Worm (Caenorhabditis elegans): Measurements from ENCODE around the gene dnj-5.

The dnj-5 gene

DNA sequence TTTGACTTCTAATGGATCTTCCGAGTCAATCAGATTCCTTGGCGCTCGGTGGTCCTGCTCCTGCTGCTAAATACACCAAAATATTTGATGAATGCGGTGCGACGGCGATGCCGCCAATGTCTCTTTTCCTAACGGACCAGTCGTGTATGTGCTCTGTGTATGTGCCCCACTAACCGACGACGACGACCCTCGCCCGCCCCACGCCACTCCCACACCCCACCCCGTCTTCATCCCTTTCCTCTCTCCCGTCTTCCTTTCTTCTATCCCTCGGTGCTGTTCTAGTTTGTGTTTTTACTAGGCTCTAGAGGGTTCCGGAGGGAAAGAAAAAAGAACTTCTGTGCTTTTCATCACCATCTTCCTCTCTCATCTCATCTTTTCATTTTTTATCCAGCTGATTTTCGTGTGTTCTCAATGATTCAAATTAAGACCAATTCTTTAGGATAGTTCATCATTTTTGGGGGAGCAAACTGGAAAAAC is 23.5 kb downstream of the dnj-5 start, which contains the start of gene egl-27:
Gene egl-27, plus strand, starts transcription at position 427 of the 477 bp plus-strand sequence.
- TF ChIP-seq pax-1 (tag; optimal IDR thresholded peaks at IDR 0.05) = no peak
- no peak for TF ChIP-seq dve-1 (tag; optimal IDR thresholded peaks at IDR 0.05)
- no peak for TF ChIP-seq zip-5 (tag; optimal IDR thresholded peaks at IDR 0.05)
- TF ChIP-seq sox-4 (tag; optimal IDR thresholded peaks at IDR 0.05) = no peak
- TF ChIP-seq hlh-30 (tag; optimal IDR thresholded peaks at IDR 0.05; ENCODE audit: insufficient read depth) = no peak
- no peak for TF ChIP-seq rnt-1 (tag; optimal IDR thresholded peaks at IDR 0.05)
- no peak for TF ChIP-seq ttx-3 (tag; optimal IDR thresholded peaks at IDR 0.05)

DNA sequence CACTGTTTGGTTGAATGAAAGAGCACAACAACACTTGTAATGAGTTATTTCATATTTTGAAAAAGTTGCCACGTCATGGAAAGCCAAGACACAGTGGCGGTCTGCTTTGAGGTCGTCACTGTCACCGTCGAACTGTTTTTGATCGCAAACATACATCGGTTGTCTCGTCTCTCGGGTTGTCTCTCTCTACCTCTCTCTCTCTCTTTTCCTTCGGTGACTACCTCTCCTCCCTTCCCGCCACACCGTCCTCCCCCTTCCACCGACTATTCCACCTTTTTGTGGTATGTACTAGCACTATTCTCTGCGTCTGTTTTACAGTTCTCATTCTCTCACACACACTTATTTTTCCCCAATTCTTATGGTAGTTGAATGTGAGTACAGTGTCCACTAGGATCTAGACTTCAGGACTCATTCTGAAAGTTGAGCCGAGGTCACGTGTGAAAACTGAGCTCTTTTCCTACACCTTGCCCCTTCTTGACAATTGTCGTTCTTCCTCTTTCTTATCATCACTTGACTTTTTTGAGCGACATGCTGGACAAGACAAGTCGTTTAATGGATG is 24.2 kb downstream of the dnj-5 start:
- TF ChIP-seq ref-2 (tag; optimal IDR thresholded peaks at IDR 0.05) = peak; percentile 55
- TF ChIP-seq madf-2 (tag; optimal IDR thresholded peaks at IDR 0.05) = no peak
- TF ChIP-seq pqm-1 (tag; optimal IDR thresholded peaks at IDR 0.05) = no peak
- no peak for TF ChIP-seq tbx-7 (tag; optimal IDR thresholded peaks at IDR 0.05)
- TF ChIP-seq F13H6.1 (tag; optimal IDR thresholded peaks at IDR 0.05) = peak; percentile 32
- TF ChIP-seq lin-11 (tag; optimal IDR thresholded peaks at IDR 0.05) = no peak
- no peak for TF ChIP-seq ceh-45 (GFP tag; IDR thresholded peaks at IDR 0.05)
- no peak for TF ChIP-seq ceh-19 (GFP tag; optimal IDR thresholded peaks at IDR 0.05)
- no peak for TF ChIP-seq ttx-3 (tag; optimal IDR thresholded peaks at IDR 0.05)
- no peak for TF ChIP-seq C38D4.7 (GFP tag; optimal IDR thresholded peaks at IDR 0.05)
- TF ChIP-seq dmd-4 (tag; optimal IDR thresholded peaks at IDR 0.05; ENCODE audit: borderline replicate concordance) = no peak
- no peak for TF ChIP-seq ceh-14 (tag; optimal IDR thresholded peaks at IDR 0.05)
- no peak for TF ChIP-seq eyg-1 (tag; optimal IDR thresholded peaks at IDR 0.05)
- TF ChIP-seq elt-2 (tag; optimal IDR thresholded peaks at IDR 0.05) = no peak
- no peak for TF ChIP-seq ceh-24 (tag; optimal IDR thresholded peaks at IDR 0.05)
- no peak for TF ChIP-seq ceh-48 (tag; optimal IDR thresholded peaks at IDR 0.05)
- TF ChIP-seq C08G9.2 (tag; optimal IDR thresholded peaks at IDR 0.05) = peak; percentile 4
- TF ChIP-seq ets-4 (tag; optimal IDR thresholded peaks at IDR 0.05) = no peak
- TF ChIP-seq fkh-10 (GFP tag; optimal IDR thresholded peaks at IDR 0.05) = no peak
- no peak for TF ChIP-seq pag-3 (tag; optimal IDR thresholded peaks at IDR 0.05; ENCODE audit: borderline replicate concordance)
- TF ChIP-seq ceh-34 (tag; optimal IDR thresholded peaks at IDR 0.05) = peak; percentile 30
- no peak for TF ChIP-seq ceh-9 (tag; optimal IDR thresholded peaks at IDR 0.05)
- TF ChIP-seq pha-2 (tag; optimal IDR thresholded peaks at IDR 0.05) = no peak
- no peak for TF ChIP-seq hlh-15 (tag; optimal IDR thresholded peaks at IDR 0.05)
- TF ChIP-seq nfya-1 (tag; optimal IDR thresholded peaks at IDR 0.05) = no peak
- no peak for TF ChIP-seq K02D7.2 (tag; optimal IDR thresholded peaks at IDR 0.05)
- no peak for TF ChIP-seq ahr-1 (tag; optimal IDR thresholded peaks at IDR 0.05)
- no peak for TF ChIP-seq elt-4 (tag; optimal IDR thresholded peaks at IDR 0.05)
- no peak for TF ChIP-seq hlh-8 (tag; optimal IDR thresholded peaks at IDR 0.05)
- TF ChIP-seq sox-4 (tag; optimal IDR thresholded peaks at IDR 0.05) = no peak
- no peak for TF ChIP-seq zip-5 (tag; optimal IDR thresholded peaks at IDR 0.05)
- no peak for TF ChIP-seq unc-55 (GFP tag; optimal IDR thresholded peaks at IDR 0.05)
- no peak for TF ChIP-seq unc-86 (tag; optimal IDR thresholded peaks at IDR 0.05)
- no peak for TF ChIP-seq ceh-30 (tag; optimal IDR thresholded peaks at IDR 0.05)
- TF ChIP-seq K09A11.1 (tag; optimal IDR thresholded peaks at IDR 0.05; ENCODE audit: insufficient read depth) = no peak
- TF ChIP-seq ceh-6 (GFP tag; optimal IDR thresholded peaks at IDR 0.05) = no peak
- TF ChIP-seq Y22D7AL.16 (tag; optimal IDR thresholded peaks at IDR 0.05) = no peak
- peak; percentile 1 for TF ChIP-seq tbx-2 (tag; optimal IDR thresholded peaks at IDR 0.05)
- no peak for TF ChIP-seq pha-4 (tag; optimal IDR thresholded peaks at IDR 0.05)
- peak; percentile 63 for TF ChIP-seq hlh-30 (tag; optimal IDR thresholded peaks at IDR 0.05; ENCODE audit: insufficient read depth)
- no peak for TF ChIP-seq lim-6 (tag; optimal IDR thresholded peaks at IDR 0.05)
- TF ChIP-seq gmeb-2 (tag; optimal IDR thresholded peaks at IDR 0.05) = no peak
- peak; percentile 18 for TF ChIP-seq ceh-31 (tag; optimal IDR thresholded peaks at IDR 0.05)
